Worm (Caenorhabditis elegans) whole organism, young adult: ENCODE results near the gene C45B11.8.

Experiments
- B0035.1 ChIP-seq: sonication (generic microtip); optimal IDR thresholded peaks from 2 replicates; lab custom pipeline; 2016; ENCODE audit warnings: missing genetic modification characterization, mild to moderate bottlenecking, missing compliant biosample characterization, missing genotype, missing genetic modification reagents
- B0261.1 ChIP-seq: sonication (generic microtip); optimal IDR thresholded peaks from 2 replicates; lab custom pipeline; 2016; ENCODE audit warnings: mild to moderate bottlenecking, missing genetic modification characterization, moderate library complexity, missing compliant biosample characterization
- C17E4.6 ChIP-seq: fragments of 200-800 bp; sonication (Bioruptor generic); IDR thresholded peaks from 2 replicates; pipeline ENCODE4 v1.3.6; 2022; ENCODE audit warnings: missing genetic modification reagents, missing genetic modification characterization, missing compliant biosample characterization
- F23B12.7 ChIP-seq: sonication (generic microtip); optimal IDR thresholded peaks from 2 replicates; lab custom pipeline; 2017; ENCODE audit warnings: missing genetic modification characterization, mild to moderate bottlenecking, missing compliant biosample characterization, antibody characterized with exemption, moderate library complexity; ENCODE audit not compliant: insufficient read depth
- F33H1.4 ChIP-seq: fragments of 200-800 bp; sonication (Bioruptor generic); IDR thresholded peaks from 2 replicates; pipeline ENCODE4 v1.3.6; 2022; ENCODE audit warnings: missing genetic modification reagents, missing genetic modification characterization, missing compliant biosample characterization
- F37B4.10 ChIP-seq: fragments of 200-800 bp; sonication (Bioruptor generic); IDR thresholded peaks from 2 replicates; pipeline ENCODE4 v1.3.6; 2022; ENCODE audit warnings: missing genetic modification characterization, missing compliant biosample characterization
- F39B2.1 ChIP-seq: fragments of 200-800 bp; sonication (Bioruptor generic); IDR thresholded peaks from 2 replicates; pipeline ENCODE4 v1.3.6; 2022; ENCODE audit warnings: missing genetic modification reagents, missing genetic modification characterization, missing compliant biosample characterization
- F52B5.7 ChIP-seq: sonication (generic microtip); optimal IDR thresholded peaks from 2 replicates; lab custom pipeline; 2016; ENCODE audit warnings: mild to moderate bottlenecking, missing genetic modification characterization, missing compliant biosample characterization
- F55B11.4 ChIP-seq: sonication (generic microtip); optimal IDR thresholded peaks from 2 replicates; lab custom pipeline; 2016; ENCODE audit warnings: missing compliant biosample characterization, missing genetic modification characterization, borderline replicate concordance; ENCODE audit not compliant: insufficient read depth
- K11D2.4 ChIP-seq: fragments of 200-800 bp; sonication (Bioruptor generic); IDR thresholded peaks from 2 replicates; pipeline ENCODE4 v1.3.6; 2022; ENCODE audit warnings: missing genetic modification reagents, missing genetic modification characterization, missing compliant biosample characterization
- T07F8.4 ChIP-seq: sonication (generic microtip); optimal IDR thresholded peaks from 2 replicates; lab custom pipeline; 2016; ENCODE audit warnings: mild to moderate bottlenecking, missing genetic modification characterization, moderate library complexity, missing compliant biosample characterization
- Y53F4B.3 ChIP-seq: fragments of 200-800 bp; sonication (Bioruptor generic); IDR thresholded peaks from 2 replicates; pipeline ENCODE4 v1.3.6; 2022; ENCODE audit warnings: missing genetic modification reagents, missing genetic modification characterization, missing compliant biosample characterization
- Y79H2A.3 ChIP-seq: fragments of 200-800 bp; sonication (Bioruptor generic); conservative IDR thresholded peaks from 2 replicates; pipeline ENCODE4 v1.3.6; 2022; ENCODE audit warnings: missing genetic modification reagents, missing genetic modification characterization, missing compliant biosample characterization
- aptf-2 ChIP-seq: fragments of 200-800 bp; sonication (Bioruptor generic); conservative IDR thresholded peaks from 2 replicates; pipeline ENCODE4 v1.3.6; 2022; ENCODE audit warnings: missing genetic modification reagents, missing genetic modification characterization, missing compliant biosample characterization
- athp-1 ChIP-seq: sonication (generic microtip); optimal IDR thresholded peaks from 2 replicates; lab custom pipeline; 2017; ENCODE audit warnings: mild to moderate bottlenecking, missing genetic modification characterization, missing compliant biosample characterization
- attf-5 ChIP-seq: fragments of 200-800 bp; sonication (Bioruptor generic); optimal IDR thresholded peaks from 2 replicates; lab custom pipeline; 2018; ENCODE audit warnings: mild to moderate bottlenecking, missing genetic modification characterization, missing compliant biosample characterization
- ccch-3 ChIP-seq: fragments of 200-800 bp; sonication (Bioruptor generic); optimal IDR thresholded peaks from 2 replicates; lab custom pipeline; 2018; ENCODE audit warnings: mild to moderate bottlenecking, missing genetic modification characterization, missing compliant biosample characterization
- cebp-1 ChIP-seq, 2 experiments: fragments of 200-800 bp in 1 of 2; sonication (Bioruptor generic) in 1 of 2; sonication (generic microtip) in 1 of 2; IDR thresholded peaks in 1 of 2; optimal IDR thresholded peaks in 1 of 2; 2 replicates each; pipeline versions ENCODE4 v1.3.6 to Lab custom; 2017 to 2022; ENCODE audit warnings: missing compliant biosample characterization in 2 of 2, missing genetic modification characterization in 2 of 2, mild to moderate bottlenecking in 1 of 2, missing genetic modification reagents in 1 of 2, moderate library complexity in 1 of 2
- ceh-27 ChIP-seq: fragments of 200-800 bp; sonication (Bioruptor generic); optimal IDR thresholded peaks from 2 replicates; lab custom pipeline; 2018; ENCODE audit warnings: mild to moderate bottlenecking, missing genetic modification characterization, moderate library complexity, missing compliant biosample characterization
- ceh-58 ChIP-seq: fragments of 200-800 bp; sonication (Bioruptor generic); IDR thresholded peaks from 2 replicates; pipeline ENCODE4 v1.3.6; 2022; ENCODE audit warnings: missing genetic modification characterization, missing compliant biosample characterization
- ceh-91 ChIP-seq: fragments of 200-800 bp; sonication (Bioruptor generic); IDR thresholded peaks from 2 replicates; pipeline ENCODE4 v1.3.6; 2022; ENCODE audit warnings: missing genetic modification reagents, missing genetic modification characterization, missing compliant biosample characterization
- dox-1 ChIP-seq: fragments of 200-800 bp; sonication (Bioruptor generic); IDR thresholded peaks from 2 replicates; pipeline ENCODE4 v1.3.6; 2022; ENCODE audit warnings: missing genetic modification reagents, missing genetic modification characterization, missing compliant biosample characterization
- dpff-1 ChIP-seq: sonication (generic microtip); optimal IDR thresholded peaks from 2 replicates; lab custom pipeline; 2017; ENCODE audit warnings: mild to moderate bottlenecking, missing genetic modification characterization, missing compliant biosample characterization
- efl-1 ChIP-seq: fragments of 150-350 bp; optimal IDR thresholded peaks from 2 replicates; lab custom pipeline; 2014; ENCODE audit warnings: missing biosample characterization, missing genetic modification reagents, missing genetic modification characterization
- egl-44 ChIP-seq: fragments of 200-800 bp; sonication (Bioruptor generic); IDR thresholded peaks from 2 replicates; pipeline ENCODE4 v1.3.6; 2022; ENCODE audit warnings: missing genetic modification reagents, missing genetic modification characterization, missing compliant biosample characterization
- ekl-4 ChIP-seq: fragments of 200-800 bp; sonication (Bioruptor generic); IDR thresholded peaks from 2 replicates; pipeline ENCODE4 v1.3.6; 2022; ENCODE audit warnings: missing genetic modification reagents, missing genetic modification characterization, missing compliant biosample characterization
- hlh-26 ChIP-seq: fragments of 200-800 bp; sonication (Bioruptor generic); conservative IDR thresholded peaks from 2 replicates; pipeline ENCODE4 v1.3.6; 2022; ENCODE audit warnings: missing genetic modification reagents, missing genetic modification characterization, missing compliant biosample characterization
- hsf-1 ChIP-seq: fragments of 200-800 bp; sonication (Bioruptor generic); IDR thresholded peaks from 2 replicates; pipeline ENCODE4 v1.3.6; 2022; ENCODE audit warnings: missing genetic modification reagents, missing genetic modification characterization, missing compliant biosample characterization
- let-526 ChIP-seq: fragments of 200-800 bp; sonication (Bioruptor generic); IDR thresholded peaks from 2 replicates; pipeline ENCODE4 v1.3.6; 2022; ENCODE audit warnings: missing genetic modification reagents, missing genetic modification characterization, missing compliant biosample characterization
- lin-26 ChIP-seq: fragments of 200-800 bp; sonication (Bioruptor generic); IDR thresholded peaks from 2 replicates; pipeline ENCODE4 v1.3.6; 2022; ENCODE audit warnings: missing genetic modification reagents, missing genetic modification characterization, missing compliant biosample characterization
- lin-35 ChIP-seq, 3 experiments: fragments of 150-350 bp in 2 of 3; sonication (generic microtip) in 1 of 3; optimal IDR thresholded peaks; 2 replicates each; lab custom pipeline; 2014 to 2018; ENCODE audit warnings: missing biosample characterization in 3 of 3, missing genetic modification characterization in 3 of 3, missing genetic modification reagents in 3 of 3
- lin-40 ChIP-seq: sonication (generic microtip); optimal IDR thresholded peaks from 2 replicates; lab custom pipeline; 2016; ENCODE audit warnings: missing genetic modification characterization, mild to moderate bottlenecking, missing compliant biosample characterization, missing genotype, missing genetic modification reagents
- lsy-27 ChIP-seq: sonication (generic microtip); optimal IDR thresholded peaks from 2 replicates; lab custom pipeline; 2017; ENCODE audit warnings: missing genetic modification characterization, mild to moderate bottlenecking, missing compliant biosample characterization, antibody characterized with exemption, missing genotype, borderline replicate concordance; ENCODE audit not compliant: insufficient read depth
- madf-10 ChIP-seq: sonication (generic microtip); optimal IDR thresholded peaks from 2 replicates; lab custom pipeline; 2016; ENCODE audit warnings: mild to moderate bottlenecking, missing genetic modification characterization, missing compliant biosample characterization
- madf-6 ChIP-seq: fragments of 200-800 bp; sonication (Bioruptor generic); IDR thresholded peaks from 2 replicates; pipeline ENCODE4 v1.3.6; 2022; ENCODE audit warnings: missing genetic modification reagents, missing genetic modification characterization, missing compliant biosample characterization
- madf-8 ChIP-seq: fragments of 200-800 bp; sonication (Bioruptor generic); conservative IDR thresholded peaks from 2 replicates; pipeline ENCODE4 v1.3.6; 2022; ENCODE audit warnings: missing genetic modification reagents, missing genetic modification characterization, missing compliant biosample characterization
- nhr-120 ChIP-seq: fragments of 200-800 bp; sonication (Bioruptor generic); IDR thresholded peaks from 2 replicates; pipeline ENCODE4 v1.3.6; 2022; ENCODE audit warnings: missing genetic modification characterization, missing compliant biosample characterization
- nhr-27 ChIP-seq: fragments of 200-800 bp; sonication (Bioruptor generic); optimal IDR thresholded peaks from 2 replicates; lab custom pipeline; 2018; ENCODE audit warnings: mild to moderate bottlenecking, missing genetic modification characterization, moderate library complexity, missing compliant biosample characterization
- pha-4 ChIP-seq: fragments of 150-350 bp; sonication (generic microtip); optimal IDR thresholded peaks from 2 replicates; lab custom pipeline; 2014; ENCODE audit warnings: missing biosample characterization, missing genetic modification reagents, missing genetic modification characterization
- rpc-1 ChIP-seq, 2 experiments: fragments of 150-350 bp in 1 of 2; sonication (generic microtip) in 1 of 2; optimal IDR thresholded peaks; 2 replicates each; lab custom pipeline; 2014 to 2018; ENCODE audit warnings: missing biosample characterization in 1 of 2, missing genetic modification characterization in 1 of 2, missing genetic modification reagents in 1 of 2, missing genotype in 1 of 2
- sea-2 ChIP-seq: fragments of 200-800 bp; sonication (Bioruptor generic); IDR thresholded peaks from 2 replicates; pipeline ENCODE4 v1.3.6; 2022; ENCODE audit warnings: missing genetic modification characterization, missing compliant biosample characterization
- snpc-1.3 ChIP-seq: sonication (generic microtip); optimal IDR thresholded peaks from 2 replicates; lab custom pipeline; 2017; ENCODE audit warnings: missing genetic modification characterization, mild to moderate bottlenecking, missing compliant biosample characterization, antibody characterized with exemption, moderate library complexity, missing genotype, missing genetic modification reagents; ENCODE audit not compliant: insufficient read depth
- somi-1 ChIP-seq: fragments of 200-800 bp; sonication (Bioruptor generic); optimal IDR thresholded peaks from 2 replicates; lab custom pipeline; 2018; ENCODE audit warnings: mild to moderate bottlenecking, missing genetic modification characterization, missing compliant biosample characterization
- tbp1 ChIP-seq: fragments of 200-800 bp; sonication (Bioruptor generic); optimal IDR thresholded peaks from 2 replicates; lab custom pipeline; 2018; ENCODE audit warnings: mild to moderate bottlenecking, missing genetic modification characterization, missing compliant biosample characterization
- unc-62 ChIP-seq: fragments of 150-350 bp; optimal IDR thresholded peaks from 2 replicates; lab custom pipeline; 2014; ENCODE audit warnings: missing biosample characterization, missing genetic modification reagents, missing genetic modification characterization
- xnd-1 ChIP-seq: sonication (generic microtip); optimal IDR thresholded peaks from 2 replicates; lab custom pipeline; 2016; ENCODE audit warnings: missing genotype, missing genetic modification reagents, missing genetic modification characterization, missing compliant biosample characterization
- ztf-26 ChIP-seq: sonication (generic microtip); optimal IDR thresholded peaks from 2 replicates; lab custom pipeline; 2017; ENCODE audit warnings: missing genetic modification characterization, missing compliant biosample characterization
- ztf-6 ChIP-seq: fragments of 200-800 bp; sonication (Bioruptor generic); IDR thresholded peaks from 2 replicates; pipeline ENCODE4 v1.3.6; 2022; ENCODE audit warnings: missing genetic modification reagents, missing genetic modification characterization, missing compliant biosample characterization

Gene C45B11.8

ce11 chrV:11076028-11076402 is 35.4 kb downstream of the C45B11.8 start:
- peak; percentile 65 for TF ChIP-seq efl-1 (GFP tag; lab: Kevin White, UChicago)
- peak; percentile 87 for TF ChIP-seq madf-6 (GFP tag; lab: Robert Waterston, UW)
- TF ChIP-seq F33H1.4 (GFP tag; lab: Robert Waterston, UW): no peak
- no peak for TF ChIP-seq F52B5.7
- TF ChIP-seq let-526 (GFP tag; lab: Robert Waterston, UW): no peak
- TF ChIP-seq nhr-120 (GFP tag; lab: Robert Waterston, UW): no peak
- TF ChIP-seq F37B4.10 (GFP tag; lab: Robert Waterston, UW): no peak
- TF ChIP-seq lsy-27: no peak
- no peak for TF ChIP-seq ccch-3 (GFP tag; lab: Kevin White, UChicago)
- no peak for TF ChIP-seq F23B12.7 (tag; lab: Kevin White, UChicago)
- TF ChIP-seq athp-1: no peak
- no peak for TF ChIP-seq nhr-27 (tag; lab: Kevin White, UChicago)
- no peak for TF ChIP-seq hsf-1
- no peak for TF ChIP-seq F55B11.4
- no peak for TF ChIP-seq ekl-4 (GFP tag; lab: Robert Waterston, UW)
- no peak for TF ChIP-seq Y79H2A.3
- TF ChIP-seq aptf-2 (GFP tag; lab: Robert Waterston, UW): no peak
- TF ChIP-seq rpc-1 (optimal IDR thresholded peaks at IDR 0.05; lab: Kevin White, UChicago): no peak
- no peak for TF ChIP-seq rpc-1 (tag; optimal IDR thresholded peaks at IDR 0.05; lab: Kevin White, UChicago)
- no peak for TF ChIP-seq somi-1
- no peak for TF ChIP-seq ceh-58 (GFP tag; lab: Robert Waterston, UW)
- TF ChIP-seq hlh-26 (GFP tag; lab: Robert Waterston, UW): no peak
- TF ChIP-seq egl-44 (GFP tag; lab: Robert Waterston, UW): no peak
- TF ChIP-seq sea-2 (GFP tag; lab: Robert Waterston, UW): no peak
- TF ChIP-seq pha-4 (tag; lab: Kevin White, UChicago): no peak
- TF ChIP-seq ztf-26: peak; percentile 11
- TF ChIP-seq dpff-1: peak; percentile 78
- peak; percentile 76 for TF ChIP-seq xnd-1 (tag; lab: Kevin White, UChicago)
- TF ChIP-seq snpc-1.3 (tag; lab: Kevin White, UChicago): peak; percentile 6
- TF ChIP-seq unc-62 (GFP tag; lab: Kevin White, UChicago): no peak
- TF ChIP-seq attf-5 (GFP tag; lab: Kevin White, UChicago): no peak
- TF ChIP-seq F39B2.1: no peak
- no peak for TF ChIP-seq ceh-27 (GFP tag; lab: Kevin White, UChicago)
- peak; percentile 64 for TF ChIP-seq madf-8 (GFP tag; lab: Robert Waterston, UW)
- TF ChIP-seq lin-35 (GFP tag; optimal IDR thresholded peaks at IDR 0.05; lab: Kevin White, UChicago): peak in 1 of 3 experiments; percentile 16

ce11 chrV:11076403-11076802 is 35.8 kb downstream of the C45B11.8 start:
- TF ChIP-seq Y53F4B.3 (GFP tag; lab: Robert Waterston, UW): no peak
- TF ChIP-seq B0035.1 (tag; lab: Kevin White, UChicago): peak; percentile 24
- peak; percentile 31 for TF ChIP-seq madf-10 (tag; lab: Kevin White, UChicago)
- peak; percentile 11; the same call in 1 of the 2 replicates for TF ChIP-seq ceh-91 (GFP tag; lab: Robert Waterston, UW)
- TF ChIP-seq hlh-26 (GFP tag; lab: Robert Waterston, UW): no peak
- no peak for TF ChIP-seq pha-4 (tag; lab: Kevin White, UChicago)
- TF ChIP-seq C17E4.6 (GFP tag; lab: Robert Waterston, UW): peak; percentile 57
- no peak for TF ChIP-seq sea-2 (GFP tag; lab: Robert Waterston, UW)
- TF ChIP-seq lsy-27: no peak
- TF ChIP-seq lin-26 (GFP tag; lab: Robert Waterston, UW): peak; percentile 73; the same call in 1 of the 2 replicates
- no peak for TF ChIP-seq cebp-1 (GFP tag; IDR thresholded peaks at IDR 0.05; lab: Robert Waterston, UW)
- peak; percentile 40 for TF ChIP-seq cebp-1 (tag; optimal IDR thresholded peaks at IDR 0.05; lab: Kevin White, UChicago)
- peak; percentile 66 for TF ChIP-seq tbp1 (GFP tag; lab: Kevin White, UChicago)
- TF ChIP-seq aptf-2 (GFP tag; lab: Robert Waterston, UW): no peak
- TF ChIP-seq dox-1 (GFP tag; lab: Robert Waterston, UW): peak; percentile 65
- peak; percentile 37 for TF ChIP-seq lin-40 (tag; lab: Kevin White, UChicago)
- peak; percentile 81 for TF ChIP-seq T07F8.4 (tag; lab: Kevin White, UChicago)
- TF ChIP-seq ceh-27 (GFP tag; lab: Kevin White, UChicago): peak; percentile 68
- no peak for TF ChIP-seq ztf-6
- no peak for TF ChIP-seq B0261.1 (tag; lab: Kevin White, UChicago)
- TF ChIP-seq K11D2.4 (GFP tag; lab: Robert Waterston, UW): 0 out of 2 replicates have a peak, but pooled peaks have one; percentile 20
